Worm (Caenorhabditis elegans) whole organism, young adult: Measurements from ENCODE around the gene F20D6.10.

Source experiments
- B0019.2 ChIP-seq: fragments of 200-800 bp; sonication (Bioruptor generic); conservative IDR thresholded peaks from 2 replicates; pipeline ENCODE4 v1.3.6; 2022; ENCODE audit warnings: missing genetic modification reagents, missing genetic modification characterization, missing compliant biosample characterization
- B0336.3 ChIP-seq: fragments of 200-800 bp; sonication (Bioruptor generic); IDR thresholded peaks from 2 replicates; pipeline ENCODE4 v1.3.6; 2022; ENCODE audit warnings: missing genetic modification characterization, missing compliant biosample characterization
- C06A6.2 ChIP-seq: fragments of 200-800 bp; sonication (Bioruptor generic); conservative IDR thresholded peaks from 2 replicates; pipeline ENCODE4 v1.3.6; 2022; ENCODE audit warnings: missing genetic modification characterization, missing compliant biosample characterization
- D2030.7 ChIP-seq: fragments of 200-800 bp; sonication (Bioruptor generic); IDR thresholded peaks from 2 replicates; pipeline ENCODE4 v1.3.6; 2022; ENCODE audit warnings: missing genetic modification reagents, missing genetic modification characterization, missing compliant biosample characterization
- F10E7.11 ChIP-seq: sonication (generic microtip); optimal IDR thresholded peaks from 2 replicates; lab custom pipeline; 2017; ENCODE audit warnings: mild to moderate bottlenecking, missing genetic modification characterization, moderate library complexity, missing compliant biosample characterization
- F49E8.2 ChIP-seq: sonication (generic microtip); optimal IDR thresholded peaks from 3 replicates; lab custom pipeline; 2017; ENCODE audit warnings: missing genetic modification characterization, mild to moderate bottlenecking, missing compliant biosample characterization, antibody characterized with exemption, moderate library complexity; ENCODE audit not compliant: insufficient read depth
- K12H6.12 ChIP-seq: fragments of 200-800 bp; sonication (Bioruptor generic); optimal IDR thresholded peaks from 2 replicates; lab custom pipeline; 2018; ENCODE audit warnings: mild to moderate bottlenecking, missing genetic modification characterization, missing compliant biosample characterization
- Y79H2A.3 ChIP-seq: fragments of 200-800 bp; sonication (Bioruptor generic); conservative IDR thresholded peaks from 2 replicates; pipeline ENCODE4 v1.3.6; 2022; ENCODE audit warnings: missing genetic modification reagents, missing genetic modification characterization, missing compliant biosample characterization
- Y95B8A.8 ChIP-seq: fragments of 200-800 bp; sonication (Bioruptor generic); IDR thresholded peaks from 2 replicates; pipeline ENCODE4 v1.3.6; 2022; ENCODE audit warnings: missing genetic modification reagents, missing genetic modification characterization, missing compliant biosample characterization
- ama-1 ChIP-seq, 3 experiments: fragments of 150-350 bp in 1 of 3; sonication (generic microtip) in 2 of 3; optimal IDR thresholded peaks; 2 replicates each; lab custom pipeline; 2014 to 2018; ENCODE audit warnings: missing biosample characterization in 2 of 3, missing genetic modification characterization in 2 of 3, missing genetic modification reagents in 2 of 3
- attf-5 ChIP-seq: fragments of 200-800 bp; sonication (Bioruptor generic); optimal IDR thresholded peaks from 2 replicates; lab custom pipeline; 2018; ENCODE audit warnings: mild to moderate bottlenecking, missing genetic modification characterization, missing compliant biosample characterization
- attf-6 ChIP-seq: fragments of 200-800 bp; sonication (Bioruptor generic); IDR thresholded peaks from 2 replicates; pipeline ENCODE4 v1.3.6; 2022; ENCODE audit warnings: missing genetic modification reagents, missing genetic modification characterization, missing compliant biosample characterization
- ccch-3 ChIP-seq: fragments of 200-800 bp; sonication (Bioruptor generic); optimal IDR thresholded peaks from 2 replicates; lab custom pipeline; 2018; ENCODE audit warnings: mild to moderate bottlenecking, missing genetic modification characterization, missing compliant biosample characterization
- cebp-1 ChIP-seq, 2 experiments: fragments of 200-800 bp in 1 of 2; sonication (Bioruptor generic) in 1 of 2; sonication (generic microtip) in 1 of 2; IDR thresholded peaks in 1 of 2; optimal IDR thresholded peaks in 1 of 2; 2 replicates each; pipeline versions ENCODE4 v1.3.6 to Lab custom; 2017 to 2022; ENCODE audit warnings: missing compliant biosample characterization in 2 of 2, missing genetic modification characterization in 2 of 2, mild to moderate bottlenecking in 1 of 2, missing genetic modification reagents in 1 of 2, moderate library complexity in 1 of 2
- cebp-2 ChIP-seq: fragments of 200-800 bp; sonication (Bioruptor generic); IDR thresholded peaks from 2 replicates; pipeline ENCODE4 v1.3.6; 2022; ENCODE audit warnings: missing genetic modification characterization, missing compliant biosample characterization
- ceh-40 ChIP-seq: fragments of 200-800 bp; sonication (Bioruptor generic); IDR thresholded peaks from 2 replicates; pipeline ENCODE4 v1.3.6; 2022; ENCODE audit warnings: missing genetic modification characterization, missing compliant biosample characterization
- ceh-79 ChIP-seq: sonication (generic microtip); optimal IDR thresholded peaks from 2 replicates; lab custom pipeline; 2017; ENCODE audit warnings: mild to moderate bottlenecking, missing genetic modification characterization, missing compliant biosample characterization
- ceh-91 ChIP-seq: fragments of 200-800 bp; sonication (Bioruptor generic); IDR thresholded peaks from 2 replicates; pipeline ENCODE4 v1.3.6; 2022; ENCODE audit warnings: missing genetic modification reagents, missing genetic modification characterization, missing compliant biosample characterization
- die-1 ChIP-seq: sonication (generic microtip); optimal IDR thresholded peaks from 2 replicates; lab custom pipeline; 2016; ENCODE audit warnings: missing genotype, mild to moderate bottlenecking, missing genetic modification characterization, missing compliant biosample characterization
- dox-1 ChIP-seq: fragments of 200-800 bp; sonication (Bioruptor generic); IDR thresholded peaks from 2 replicates; pipeline ENCODE4 v1.3.6; 2022; ENCODE audit warnings: missing genetic modification reagents, missing genetic modification characterization, missing compliant biosample characterization
- dpl-1 ChIP-seq: fragments of 150-350 bp; optimal IDR thresholded peaks from 2 replicates; lab custom pipeline; 2014; ENCODE audit warnings: missing biosample characterization, missing genetic modification reagents, missing genetic modification characterization
- egl-44 ChIP-seq: fragments of 200-800 bp; sonication (Bioruptor generic); IDR thresholded peaks from 2 replicates; pipeline ENCODE4 v1.3.6; 2022; ENCODE audit warnings: missing genetic modification reagents, missing genetic modification characterization, missing compliant biosample characterization
- egrh-3 ChIP-seq: fragments of 200-800 bp; sonication (Bioruptor generic); IDR thresholded peaks from 2 replicates; pipeline ENCODE4 v1.3.6; 2022; ENCODE audit warnings: missing genetic modification reagents, missing genetic modification characterization, missing compliant biosample characterization
- hlh-12 ChIP-seq: sonication (generic microtip); optimal IDR thresholded peaks from 2 replicates; lab custom pipeline; 2016; ENCODE audit warnings: missing genetic modification characterization, missing compliant biosample characterization
- hlh-26 ChIP-seq: fragments of 200-800 bp; sonication (Bioruptor generic); conservative IDR thresholded peaks from 2 replicates; pipeline ENCODE4 v1.3.6; 2022; ENCODE audit warnings: missing genetic modification reagents, missing genetic modification characterization, missing compliant biosample characterization
- lin-26 ChIP-seq: fragments of 200-800 bp; sonication (Bioruptor generic); IDR thresholded peaks from 2 replicates; pipeline ENCODE4 v1.3.6; 2022; ENCODE audit warnings: missing genetic modification reagents, missing genetic modification characterization, missing compliant biosample characterization
- lsl-1 ChIP-seq: fragments of 200-800 bp; sonication (Bioruptor generic); optimal IDR thresholded peaks from 2 replicates; lab custom pipeline; 2018; ENCODE audit warnings: mild to moderate bottlenecking, missing genetic modification characterization, moderate library complexity, missing compliant biosample characterization
- madf-6 ChIP-seq: fragments of 200-800 bp; sonication (Bioruptor generic); IDR thresholded peaks from 2 replicates; pipeline ENCODE4 v1.3.6; 2022; ENCODE audit warnings: missing genetic modification reagents, missing genetic modification characterization, missing compliant biosample characterization
- mel-28 ChIP-seq: sonication (generic microtip); optimal IDR thresholded peaks from 2 replicates; lab custom pipeline; 2016; ENCODE audit warnings: borderline replicate concordance, mild to moderate bottlenecking, missing genetic modification characterization, missing compliant biosample characterization
- nfyb-1 ChIP-seq: fragments of 200-800 bp; sonication (Bioruptor generic); IDR thresholded peaks from 2 replicates; pipeline ENCODE4 v1.3.6; 2022; ENCODE audit warnings: missing genetic modification reagents, missing genetic modification characterization, missing compliant biosample characterization
- nhr-120 ChIP-seq: fragments of 200-800 bp; sonication (Bioruptor generic); IDR thresholded peaks from 2 replicates; pipeline ENCODE4 v1.3.6; 2022; ENCODE audit warnings: missing genetic modification characterization, missing compliant biosample characterization
- nhr-27 ChIP-seq: fragments of 200-800 bp; sonication (Bioruptor generic); optimal IDR thresholded peaks from 2 replicates; lab custom pipeline; 2018; ENCODE audit warnings: mild to moderate bottlenecking, missing genetic modification characterization, moderate library complexity, missing compliant biosample characterization
- rcor-1 ChIP-seq: fragments of 200-800 bp; sonication (Bioruptor generic); IDR thresholded peaks from 2 replicates; pipeline ENCODE4 v1.3.6; 2022; ENCODE audit warnings: missing genetic modification reagents, missing genetic modification characterization, missing compliant biosample characterization
- rpc-1 ChIP-seq, 2 experiments: fragments of 150-350 bp in 1 of 2; sonication (generic microtip) in 1 of 2; optimal IDR thresholded peaks; 2 replicates each; lab custom pipeline; 2014 to 2018; ENCODE audit warnings: missing biosample characterization in 1 of 2, missing genetic modification characterization in 1 of 2, missing genetic modification reagents in 1 of 2, missing genotype in 1 of 2
- snpc-1.1 ChIP-seq: sonication (generic microtip); optimal IDR thresholded peaks from 2 replicates; lab custom pipeline; 2017; ENCODE audit warnings: missing genetic modification characterization, mild to moderate bottlenecking, missing compliant biosample characterization, antibody characterized with exemption, moderate library complexity, missing genotype, missing genetic modification reagents; ENCODE audit not compliant: insufficient read depth
- snpc-1.3 ChIP-seq: sonication (generic microtip); optimal IDR thresholded peaks from 2 replicates; lab custom pipeline; 2017; ENCODE audit warnings: missing genetic modification characterization, mild to moderate bottlenecking, missing compliant biosample characterization, antibody characterized with exemption, moderate library complexity, missing genotype, missing genetic modification reagents; ENCODE audit not compliant: insufficient read depth
- snpc-4 ChIP-seq, 5 experiments: fragments of 150-350 bp in 1 of 5; sonication (generic microtip) in 4 of 5; optimal IDR thresholded peaks; 2 replicates each; lab custom pipeline; 2014 to 2018; ENCODE audit warnings: missing genetic modification characterization in 5 of 5, missing biosample characterization in 3 of 5, antibody characterized with exemption in 2 of 5, mild to moderate bottlenecking in 2 of 5, missing compliant biosample characterization in 2 of 5, missing genotype in 2 of 5, moderate library complexity in 2 of 5, missing genetic modification reagents in 1 of 5
- sptf-2 ChIP-seq: fragments of 200-800 bp; sonication (Bioruptor generic); optimal IDR thresholded peaks from 2 replicates; lab custom pipeline; 2018; ENCODE audit warnings: mild to moderate bottlenecking, missing genetic modification characterization, missing compliant biosample characterization
- tbp1 ChIP-seq: fragments of 200-800 bp; sonication (Bioruptor generic); optimal IDR thresholded peaks from 2 replicates; lab custom pipeline; 2018; ENCODE audit warnings: mild to moderate bottlenecking, missing genetic modification characterization, missing compliant biosample characterization
- unc-130 ChIP-seq: sonication (generic microtip); optimal IDR thresholded peaks from 2 replicates; lab custom pipeline; 2016; ENCODE audit warnings: missing genetic modification reagents, missing genetic modification characterization, missing compliant biosample characterization
- ztf-18 ChIP-seq: sonication (generic microtip); optimal IDR thresholded peaks from 2 replicates; lab custom pipeline; 2016; ENCODE audit warnings: missing genotype, mild to moderate bottlenecking, missing genetic modification characterization, missing compliant biosample characterization
- ztf-6 ChIP-seq: fragments of 200-800 bp; sonication (Bioruptor generic); IDR thresholded peaks from 2 replicates; pipeline ENCODE4 v1.3.6; 2022; ENCODE audit warnings: missing genetic modification reagents, missing genetic modification characterization, missing compliant biosample characterization

F20D6.10 gene

DNA sequence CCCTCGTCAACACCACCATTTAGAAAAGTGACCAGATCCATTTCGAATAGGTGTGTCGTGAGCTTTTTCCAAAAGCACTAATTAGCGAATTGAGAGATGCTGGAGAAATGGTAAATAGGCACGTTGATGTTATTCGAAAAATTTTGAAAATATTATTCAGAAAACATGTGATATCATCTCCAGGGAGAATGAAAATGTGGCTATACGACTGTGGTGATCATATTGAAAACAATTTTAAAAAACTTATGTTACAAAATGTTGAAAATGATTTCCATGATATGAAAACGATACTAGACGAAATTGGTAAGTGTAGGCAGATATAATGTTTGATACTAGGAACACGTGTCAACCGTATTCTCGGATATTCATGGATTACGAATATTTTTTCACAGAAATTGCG lies 31.1 kb upstream of the F20D6.10 start, which contains the start of gene K07C11.10:
K07C11.10 (minus strand) TSS at position 101 of the 400 bp plus-strand sequence.
- TF ChIP-seq Y95B8A.8 (no peak), ama-1 (optimal IDR thresholded peaks at IDR 0.05; lab: Kevin White, UChicago) (no peak), ama-1 (GFP tag; optimal IDR thresholded peaks at IDR 0.05; lab: Kevin White, UChicago) (no peak), snpc-4 (GFP tag; optimal IDR thresholded peaks at IDR 0.05; lab: Kevin White, UChicago) (no peak), snpc-4 (tag; optimal IDR thresholded peaks at IDR 0.05; lab: Kevin White, UChicago) (no peak), egrh-3 (no peak), rcor-1 (GFP tag; lab: Robert Waterston, UW) (no peak), attf-5 (GFP tag; lab: Kevin White, UChicago) (no peak), C06A6.2 (GFP tag; lab: Robert Waterston, UW) (no peak), die-1 (tag; lab: Kevin White, UChicago) (no peak), sptf-2 (GFP tag; lab: Kevin White, UChicago) (no peak), F10E7.11 (tag; lab: Kevin White, UChicago) (no peak), Y79H2A.3 (GFP tag; lab: Robert Waterston, UW) (no peak)

DNA sequence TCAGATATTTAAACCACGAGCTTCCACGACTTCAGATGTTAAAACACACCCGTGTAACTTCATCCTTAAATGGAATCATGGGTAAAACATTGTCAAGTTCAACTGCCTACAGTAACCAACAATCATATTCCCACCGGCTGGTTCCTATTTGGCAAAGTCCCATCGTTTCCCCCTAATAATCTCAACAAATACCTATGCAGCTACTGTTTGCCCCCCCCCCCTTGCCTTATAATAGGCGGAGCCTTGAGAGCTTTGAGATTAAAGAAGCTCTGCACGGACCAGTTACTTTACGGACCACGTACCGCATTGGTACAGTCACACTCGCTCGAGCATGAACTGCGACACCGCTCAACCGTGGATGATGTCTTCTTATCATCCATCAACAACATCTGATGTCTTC lies 28.9 kb upstream of the F20D6.10 start, which contains the start of gene pax-1:
pax-1 (plus strand) TSS at position 301 of the 400 bp plus-strand sequence.
- TF ChIP-seq ztf-6 (no peak), snpc-1.1 (tag; lab: Kevin White, UChicago) (no peak), hlh-12 (tag; lab: Kevin White, UChicago) (no peak), ceh-79 (no peak), tbp1 (no peak)

DNA sequence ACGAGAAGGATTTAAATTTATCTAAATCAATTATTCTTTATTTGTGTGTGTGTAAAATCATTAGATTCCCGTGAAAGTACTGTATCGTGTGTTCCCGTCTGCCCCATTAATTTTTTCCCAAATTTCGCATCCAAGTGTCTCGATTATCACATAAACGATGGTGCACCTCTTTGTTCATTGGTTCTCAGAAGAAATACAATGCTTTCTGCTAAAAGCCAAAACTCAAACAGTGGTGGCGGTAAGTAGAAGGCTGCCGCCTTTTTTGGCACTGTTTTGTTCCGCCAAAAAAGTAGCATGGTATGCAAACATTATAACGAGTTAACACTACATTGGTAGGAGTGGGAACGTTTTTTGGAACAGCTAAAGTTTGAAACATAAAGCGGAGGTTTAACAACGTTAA lies 27.7 kb upstream of the F20D6.10 start:
- no peak for TF ChIP-seq ceh-91 (GFP tag; lab: Robert Waterston, UW)
- no peak for TF ChIP-seq nhr-120 (GFP tag; lab: Robert Waterston, UW)
- peak; percentile 62; the same call in 1 of the 2 replicates for TF ChIP-seq attf-6
- no peak for TF ChIP-seq hlh-26 (GFP tag; lab: Robert Waterston, UW)
- no peak for TF ChIP-seq egl-44 (GFP tag; lab: Robert Waterston, UW)
- TF ChIP-seq dpl-1 (GFP tag; lab: Kevin White, UChicago), result no peak
- no peak for TF ChIP-seq snpc-4 (GFP tag; optimal IDR thresholded peaks at IDR 0.05; lab: Kevin White, UChicago)
- TF ChIP-seq snpc-4 (tag; optimal IDR thresholded peaks at IDR 0.05; lab: Kevin White, UChicago), result peak in 1 of 4 experiments; percentile 15
- no peak for TF ChIP-seq rcor-1 (GFP tag; lab: Robert Waterston, UW)
- no peak for TF ChIP-seq dox-1 (GFP tag; lab: Robert Waterston, UW)
- no peak for TF ChIP-seq ccch-3
- TF ChIP-seq rpc-1 (optimal IDR thresholded peaks at IDR 0.05; lab: Kevin White, UChicago), result no peak
- no peak for TF ChIP-seq rpc-1 (tag; optimal IDR thresholded peaks at IDR 0.05; lab: Kevin White, UChicago)
- TF ChIP-seq madf-6, result peak; percentile 36; the same call in 1 of the 2 replicates
- TF ChIP-seq D2030.7 (GFP tag; lab: Robert Waterston, UW), result peak; percentile 28; the same call in 1 of the 2 replicates
- TF ChIP-seq ztf-6, result no peak
- TF ChIP-seq ztf-18 (tag; lab: Kevin White, UChicago), result no peak
- TF ChIP-seq F49E8.2, result no peak
- TF ChIP-seq lsl-1, result peak; percentile 10
- 0 out of 2 replicates have a peak, but pooled peaks have one; percentile 57 for TF ChIP-seq cebp-2
- TF ChIP-seq cebp-1 (GFP tag; IDR thresholded peaks at IDR 0.05; lab: Robert Waterston, UW), result no peak
- TF ChIP-seq cebp-1 (tag; optimal IDR thresholded peaks at IDR 0.05; lab: Kevin White, UChicago), result no peak
- no peak for TF ChIP-seq K12H6.12
- no peak for TF ChIP-seq hlh-12 (tag; lab: Kevin White, UChicago)
- TF ChIP-seq ceh-79, result peak; percentile 28
- TF ChIP-seq mel-28 (tag; lab: Kevin White, UChicago), result no peak
- TF ChIP-seq nhr-27 (tag; lab: Kevin White, UChicago), result no peak
- peak; percentile 17 for TF ChIP-seq unc-130
- TF ChIP-seq lin-26 (GFP tag; lab: Robert Waterston, UW), result peak; percentile 64; the same call in 1 of the 2 replicates
- peak; percentile 75 for TF ChIP-seq B0336.3 (GFP tag; lab: Robert Waterston, UW)
- TF ChIP-seq B0019.2 (GFP tag; lab: Robert Waterston, UW), result no peak
- TF ChIP-seq ceh-40 (GFP tag; lab: Robert Waterston, UW), result no peak
- TF ChIP-seq snpc-1.3, result no peak
- 0 out of 2 replicates have a peak, but pooled peaks have one; percentile 53 for TF ChIP-seq nfyb-1 (GFP tag; lab: Robert Waterston, UW)
